Fruit fly (Drosophila melanogaster) whole organism, embryonic: ENCODE data around the gene CG2617.

ENCODE experiments used
- CG1233 ChIP-seq: fragments of 200-800 bp; sonication (Bioruptor generic); optimal IDR thresholded peaks from 4 replicates; lab custom pipeline; 2018; ENCODE audit warnings: missing biosample characterization, mild to moderate bottlenecking, missing genetic modification characterization
- CG15073 ChIP-seq: fragments of 200-800 bp; sonication (Bioruptor generic); optimal IDR thresholded peaks from 2 replicates; lab custom pipeline; 2016; ENCODE audit warnings: missing biosample characterization, missing genetic modification characterization
- CG1603 ChIP-seq: fragments of 200-800 bp; sonication (Bioruptor generic); optimal IDR thresholded peaks from 2 replicates; lab custom pipeline; 2019; ENCODE audit warnings: missing biosample characterization, mild to moderate bottlenecking, missing genetic modification characterization, moderate library complexity
- CG16813 ChIP-seq: fragments of 200-800 bp; sonication (Bioruptor generic); IDR thresholded peaks from 3 replicates; pipeline ENCODE4 v1.3.6; 2022; ENCODE audit warnings: missing biosample characterization, missing genetic modification characterization; ENCODE audit not compliant: partially characterized antibody
- CG2202 ChIP-seq: fragments of 200-800 bp; sonication (Bioruptor generic); optimal IDR thresholded peaks from 2 replicates; lab custom pipeline; 2018; ENCODE audit warnings: missing biosample characterization, mild to moderate bottlenecking, missing genetic modification characterization
- CG2712 ChIP-seq: fragments of 200-800 bp; optimal IDR thresholded peaks from 3 replicates; lab custom pipeline; 2019; ENCODE audit warnings: missing biosample characterization, mild to moderate bottlenecking, missing genetic modification characterization, moderate library complexity
- CG3065 ChIP-seq: fragments of 200-800 bp; sonication (Bioruptor generic); optimal IDR thresholded peaks from 2 replicates; lab custom pipeline; 2016; ENCODE audit warnings: missing biosample characterization, missing genetic modification characterization
- CG33557 ChIP-seq: fragments of 200-800 bp; sonication (Bioruptor generic); optimal IDR thresholded peaks from 2 replicates; lab custom pipeline; 2019; ENCODE audit warnings: missing biosample characterization, mild to moderate bottlenecking, missing genetic modification characterization, moderate library complexity
- CG3407 ChIP-seq: fragments of 200-800 bp; sonication (Bioruptor generic); optimal IDR thresholded peaks from 2 replicates; lab custom pipeline; 2018; ENCODE audit warnings: missing biosample characterization, mild to moderate bottlenecking, missing genetic modification characterization
- CG4617 ChIP-seq: fragments of 200-800 bp; sonication (Bioruptor generic); optimal IDR thresholded peaks from 3 replicates; lab custom pipeline; 2016; ENCODE audit warnings: missing biosample characterization, missing genetic modification characterization, borderline replicate concordance
- CG5245 ChIP-seq: fragments of 200-800 bp; sonication (Bioruptor generic); optimal IDR thresholded peaks from 3 replicates; lab custom pipeline; 2016; ENCODE audit warnings: missing biosample characterization, missing genetic modification characterization
- CG5953 ChIP-seq: fragments of 200-800 bp; sonication (Bioruptor generic); IDR thresholded peaks from 2 replicates; pipeline ENCODE4 v1.3.6; 2022; ENCODE audit warnings: missing biosample characterization, missing genetic modification characterization
- CG6175 ChIP-seq: fragments of 200-800 bp; sonication (Bioruptor generic); IDR thresholded peaks from 3 replicates; pipeline ENCODE4 v1.3.6; 2022; ENCODE audit warnings: missing biosample characterization, missing genetic modification characterization
- CG9876 ChIP-seq: fragments of 200-800 bp; sonication (Bioruptor generic); optimal IDR thresholded peaks from 2 replicates; lab custom pipeline; 2016; ENCODE audit warnings: missing biosample characterization, missing genetic modification characterization
- CoRest ChIP-seq: fragments of 200-800 bp; sonication (Bioruptor generic); optimal IDR thresholded peaks from 3 replicates; lab custom pipeline; 2018; ENCODE audit warnings: missing biosample characterization, mild to moderate bottlenecking, missing genetic modification characterization, moderate library complexity
- Dek ChIP-seq: fragments of 200-800 bp; sonication (Bioruptor generic); optimal IDR thresholded peaks from 3 replicates; lab custom pipeline; 2019; ENCODE audit warnings: missing biosample characterization, mild to moderate bottlenecking, missing genetic modification characterization, moderate library complexity
- Dip3 ChIP-seq: fragments of 200-800 bp; sonication (Bioruptor generic); optimal IDR thresholded peaks from 3 replicates; lab custom pipeline; 2016; ENCODE audit warnings: missing biosample characterization, missing genetic modification characterization
- E2f1 ChIP-seq: fragments of 200-800 bp; sonication (Bioruptor generic); IDR thresholded peaks from 2 replicates; pipeline ENCODE4 v1.3.6; 2022; ENCODE audit warnings: missing biosample characterization, missing genetic modification characterization
- Ets97D ChIP-seq: fragments of 200-800 bp; sonication (Bioruptor generic); optimal IDR thresholded peaks from 3 replicates; lab custom pipeline; 2016; ENCODE audit warnings: missing biosample characterization, missing genetic modification characterization
- HLH4C ChIP-seq: fragments of 200-800 bp; sonication (Bioruptor generic); IDR thresholded peaks from 3 replicates; pipeline ENCODE4 v1.3.6; 2022; ENCODE audit warnings: missing biosample characterization, missing genetic modification characterization; ENCODE audit not compliant: partially characterized antibody
- Hr51 ChIP-seq, 2 experiments: fragments of 200-800 bp; sonication (Bioruptor generic); optimal IDR thresholded peaks; 2 replicates in 1 of 2; 3 replicates in 1 of 2; lab custom pipeline; 2016 to 2018; ENCODE audit warnings: missing biosample characterization in 2 of 2, missing genetic modification characterization in 2 of 2, mild to moderate bottlenecking in 1 of 2, moderate library complexity in 1 of 2
- Hr78 ChIP-seq, 2 experiments: fragments of 200-800 bp in 1 of 2; fragments of >200 bp in 1 of 2; sonication (Bioruptor generic) in 1 of 2; optimal IDR thresholded peaks; 2 replicates each; lab custom pipeline; 2017 to 2019; ENCODE audit warnings: missing biosample characterization in 2 of 2, missing genetic modification characterization in 2 of 2, mild to moderate bottlenecking in 1 of 2, moderate library complexity in 1 of 2
- Hsf ChIP-seq: fragments of 200-800 bp; sonication (Bioruptor generic); optimal IDR thresholded peaks from 3 replicates; lab custom pipeline; 2016; ENCODE audit warnings: missing biosample characterization, missing genetic modification characterization
- NC2α ChIP-seq: fragments of 200-800 bp; sonication (Bioruptor generic); optimal IDR thresholded peaks from 2 replicates; lab custom pipeline; 2016; ENCODE audit warnings: missing biosample characterization, missing genetic modification characterization
- Nf-YA ChIP-seq: fragments of 200-800 bp; sonication (Bioruptor generic); IDR thresholded peaks from 2 replicates; pipeline ENCODE4 v1.3.6; 2022; ENCODE audit warnings: missing biosample characterization, missing genetic modification characterization
- Nf-YB ChIP-seq: fragments of 200-800 bp; sonication (Bioruptor generic); optimal IDR thresholded peaks from 3 replicates; lab custom pipeline; 2019; ENCODE audit warnings: missing biosample characterization, mild to moderate bottlenecking, missing genetic modification characterization, moderate library complexity
- Spps ChIP-seq: fragments of 200-800 bp; sonication (Bioruptor generic); optimal IDR thresholded peaks from 2 replicates; lab custom pipeline; 2018; ENCODE audit warnings: missing biosample characterization, mild to moderate bottlenecking, missing genetic modification characterization
- Taf1 ChIP-seq: fragments of 200-800 bp; sonication (Bioruptor generic); IDR thresholded peaks from 2 replicates; pipeline ENCODE4 v1.3.6; 2022; ENCODE audit warnings: missing biosample characterization, missing genetic modification characterization
- Usf ChIP-seq: fragments of 200-800 bp; sonication (Bioruptor generic); optimal IDR thresholded peaks from 2 replicates; lab custom pipeline; 2017; ENCODE audit warnings: missing genotype, missing biosample characterization, missing genetic modification characterization
- Xrp1 ChIP-seq: fragments of 200-800 bp; sonication (Bioruptor generic); IDR thresholded peaks from 2 replicates; pipeline ENCODE4 v1.3.6; 2022; ENCODE audit warnings: missing biosample characterization, missing genetic modification characterization
- bbx ChIP-seq: fragments of 200-800 bp; sonication (Bioruptor generic); IDR thresholded peaks from 2 replicates; pipeline ENCODE4 v1.3.6; 2022; ENCODE audit warnings: missing biosample characterization, missing genetic modification characterization; ENCODE audit not compliant: partially characterized antibody
- disco-r ChIP-seq: fragments of 200-800 bp; sonication (Bioruptor generic); optimal IDR thresholded peaks from 2 replicates; lab custom pipeline; 2016; ENCODE audit warnings: missing biosample characterization, missing genetic modification characterization
- dpn ChIP-seq, 2 experiments: fragments of 200-800 bp; sonication (Bioruptor generic); optimal IDR thresholded peaks; 3 replicates each; lab custom pipeline; 2016; ENCODE audit warnings: missing biosample characterization in 2 of 2, missing genetic modification characterization in 2 of 2
- fru ChIP-seq: fragments of >200 bp; optimal IDR thresholded peaks from 2 replicates; lab custom pipeline; 2017
- ftz-f1 ChIP-seq: fragments of 200-800 bp; sonication (Bioruptor generic); optimal IDR thresholded peaks from 2 replicates; lab custom pipeline; 2016; ENCODE audit warnings: missing biosample characterization, missing genetic modification characterization
- gro ChIP-seq: fragments of 200-800 bp; sonication (Bioruptor generic); optimal IDR thresholded peaks from 2 replicates; lab custom pipeline; 2016; ENCODE audit warnings: missing biosample characterization, missing genetic modification characterization
- ken ChIP-seq: fragments of 200-800 bp; sonication (Bioruptor generic); IDR thresholded peaks from 3 replicates; pipeline ENCODE4 v1.3.6; 2022; ENCODE audit warnings: missing biosample characterization, missing genetic modification characterization
- lbe ChIP-seq: fragments of 200-800 bp; sonication (Bioruptor generic); optimal IDR thresholded peaks from 2 replicates; lab custom pipeline; 2016; ENCODE audit warnings: missing biosample characterization, mild to moderate bottlenecking, missing genetic modification characterization
- luna ChIP-seq: fragments of 200-800 bp; sonication (Bioruptor generic); optimal IDR thresholded peaks from 2 replicates; lab custom pipeline; 2016; ENCODE audit warnings: missing biosample characterization, missing genetic modification characterization
- peb ChIP-seq: fragments of 200-800 bp; sonication (Bioruptor generic); IDR thresholded peaks from 2 replicates; pipeline ENCODE4 v1.3.6; 2022; ENCODE audit warnings: missing biosample characterization, missing genetic modification characterization
- prd ChIP-seq, 3 experiments: fragments of >200 bp in 2 of 3; fragments of 200-800 bp in 1 of 3; sonication (Bioruptor generic) in 1 of 3; optimal IDR thresholded peaks in 2 of 3; IDR thresholded peaks in 1 of 3; 2 replicates in 2 of 3; 3 replicates in 1 of 3; pipeline versions ENCODE4 v1.3.6 to Lab custom; 2017 to 2022; ENCODE audit warnings: missing biosample characterization in 1 of 3, missing genetic modification characterization in 1 of 3
- pros ChIP-seq: fragments of 200-800 bp; sonication (Bioruptor generic); optimal IDR thresholded peaks from 3 replicates; lab custom pipeline; 2019; ENCODE audit warnings: missing biosample characterization, mild to moderate bottlenecking, missing genetic modification characterization, moderate library complexity
- row ChIP-seq: fragments of 200-800 bp; sonication (Bioruptor generic); IDR thresholded peaks from 3 replicates; pipeline ENCODE4 v1.3.6; 2022; ENCODE audit warnings: missing biosample characterization, missing genetic modification characterization
- run ChIP-seq: fragments of 200-800 bp; sonication (Bioruptor generic); optimal IDR thresholded peaks from 3 replicates; lab custom pipeline; 2018; ENCODE audit warnings: missing biosample characterization, mild to moderate bottlenecking, missing genetic modification characterization
- sna ChIP-seq: fragments of 200-800 bp; sonication (Bioruptor generic); IDR thresholded peaks from 2 replicates; pipeline ENCODE4 v1.3.6; 2022; ENCODE audit warnings: missing biosample characterization, missing genetic modification characterization; ENCODE audit not compliant: partially characterized antibody
- stwl ChIP-seq: fragments of 200-800 bp; sonication (Bioruptor generic); optimal IDR thresholded peaks from 3 replicates; lab custom pipeline; 2018; ENCODE audit warnings: missing biosample characterization, mild to moderate bottlenecking, missing genetic modification characterization, moderate library complexity
- twi ChIP-seq: fragments of 200-800 bp; optimal IDR thresholded peaks from 2 replicates; lab custom pipeline; 2019; ENCODE audit warnings: missing biosample characterization, mild to moderate bottlenecking, missing genetic modification characterization, moderate library complexity
- unpg ChIP-seq: fragments of 200-800 bp; sonication (Bioruptor generic); optimal IDR thresholded peaks from 3 replicates; lab custom pipeline; 2018; ENCODE audit warnings: missing biosample characterization, mild to moderate bottlenecking, missing genetic modification characterization, moderate library complexity
- z ChIP-seq: fragments of 200-800 bp; sonication (Bioruptor generic); IDR thresholded peaks from 3 replicates; pipeline ENCODE4 v1.3.6; 2022; ENCODE audit warnings: missing biosample characterization, missing genetic modification characterization
- zen ChIP-seq: fragments of 200-800 bp; sonication (Bioruptor generic); optimal IDR thresholded peaks from 3 replicates; lab custom pipeline; 2018; ENCODE audit warnings: missing biosample characterization, mild to moderate bottlenecking, missing genetic modification characterization, moderate library complexity

CG2617 gene

dm6 chr2L:20656110-20656509 lies 26.1 kb upstream of the CG2617 start, which contains the start of the genes brun and CG2614 (continued):
- TF ChIP-seq ftz-f1 (GFP tag; lab: Kevin White, UChicago), result peak; percentile 34
- TF ChIP-seq CG33557 (GFP tag; lab: Kevin White, UChicago), result peak; percentile 15
- peak; percentile 82 for TF ChIP-seq CG2712 (tag; lab: Kevin White, UChicago)
- TF ChIP-seq NC2α (GFP tag; lab: Kevin White, UChicago), result peak; percentile 14
- TF ChIP-seq Nf-YA, result peak; percentile 73; the same call in 1 of the 2 replicates
- TF ChIP-seq sna (GFP tag; lab: Robert Waterston, UW), result peak; percentile 88
- TF ChIP-seq CG9876 (GFP tag; lab: Kevin White, UChicago), result peak; percentile 62
- peak; percentile 77 for TF ChIP-seq HLH4C (GFP tag; lab: Robert Waterston, UW)
- no peak for TF ChIP-seq pros (GFP tag; lab: Kevin White, UChicago)
- TF ChIP-seq Dek (tag; lab: Kevin White, UChicago), result no peak
- peak; percentile 79 for TF ChIP-seq Dip3 (GFP tag; lab: Kevin White, UChicago)
- peak; percentile 36 for TF ChIP-seq zen
- TF ChIP-seq peb (GFP tag; lab: Robert Waterston, UW), result peak; percentile 26; the same call in 1 of the 2 replicates
- TF ChIP-seq CG15073 (GFP tag; lab: Kevin White, UChicago), result no peak
- peak; percentile 94 for TF ChIP-seq CG16813
- no peak for TF ChIP-seq lbe (GFP tag; lab: Kevin White, UChicago)
- TF ChIP-seq CG5953 (GFP tag; lab: Robert Waterston, UW), result 0 out of 2 replicates have a peak, but pooled peaks have one; percentile 29
- no peak for TF ChIP-seq twi (tag; lab: Kevin White, UChicago)
- peak; percentile 66 for TF ChIP-seq E2f1 (GFP tag; lab: Robert Waterston, UW)
- peak; percentile 81; the same call in 2 of the 3 replicates for TF ChIP-seq ken (GFP tag; lab: Robert Waterston, UW)
- no peak for TF ChIP-seq Hr78 (GFP tag; optimal IDR thresholded peaks at IDR 0.05; lab: Kevin White, UChicago)
- TF ChIP-seq Xrp1, result peak; percentile 69
- 0 out of 2 replicates have a peak, but pooled peaks have one; percentile 7 for TF ChIP-seq Taf1 (GFP tag; lab: Robert Waterston, UW)
- no peak for TF ChIP-seq Usf
- TF ChIP-seq CG5245 (GFP tag; lab: Kevin White, UChicago), result peak; percentile 59
- TF ChIP-seq disco-r, result peak; percentile 59
- peak; percentile 79 for TF ChIP-seq Hsf (GFP tag; lab: Kevin White, UChicago)
- peak; percentile 96 for TF ChIP-seq row (GFP tag; lab: Robert Waterston, UW)
- TF ChIP-seq fru (lab: Kevin White, UChicago), result no peak
- TF ChIP-seq gro, result no peak
- peak; percentile 14 for TF ChIP-seq CG3065 (GFP tag; lab: Kevin White, UChicago)
- TF ChIP-seq CG2202, result peak; percentile 4
- no peak for TF ChIP-seq CG6175 (GFP tag; lab: Robert Waterston, UW)
- peak; percentile 95 for TF ChIP-seq CG4617 (GFP tag; lab: Kevin White, UChicago)
- no peak for TF ChIP-seq CG1233 (GFP tag; lab: Kevin White, UChicago)
- peak; percentile 70; the same call in 1 of the 2 replicates for TF ChIP-seq bbx (GFP tag; lab: Robert Waterston, UW)
- peak; percentile 55 for TF ChIP-seq stwl (tag; lab: Kevin White, UChicago)
- peak; percentile 83 for TF ChIP-seq Ets97D (GFP tag; lab: Kevin White, UChicago)
- no peak for TF ChIP-seq prd (optimal IDR thresholded peaks at IDR 0.05; lab: Kevin White, UChicago)
- peak; percentile 91 for TF ChIP-seq prd (GFP tag; IDR thresholded peaks at IDR 0.05; lab: Robert Waterston, UW)
- TF ChIP-seq CoRest (tag; lab: Kevin White, UChicago), result peak; percentile 72
- TF ChIP-seq CG3407 (GFP tag; lab: Kevin White, UChicago), result no peak
- TF ChIP-seq dpn (GFP tag; optimal IDR thresholded peaks at IDR 0.05; lab: Kevin White, UChicago), result peak; percentile 79
- peak in 1 of 2 experiments; percentile 78 for TF ChIP-seq Hr51 (GFP tag; optimal IDR thresholded peaks at IDR 0.05; lab: Kevin White, UChicago)
- TF ChIP-seq run (tag; lab: Kevin White, UChicago), result no peak
- TF ChIP-seq luna (GFP tag; lab: Kevin White, UChicago), result no peak
- no peak for TF ChIP-seq CG1603 (tag; lab: Kevin White, UChicago)
- TF ChIP-seq unpg (GFP tag; lab: Kevin White, UChicago), result no peak
- TF ChIP-seq z (GFP tag; lab: Robert Waterston, UW), result no peak
- TF ChIP-seq Spps (tag; lab: Kevin White, UChicago), result peak; percentile 30
- peak; percentile 69 for TF ChIP-seq Nf-YB (GFP tag; lab: Kevin White, UChicago)
